Worm (Caenorhabditis elegans) whole organism, L3 larva: ENCODE results near the gene Y26E6A.2.

Experiments used
- ZK546.5 ChIP-seq: sonication (generic microtip); optimal IDR thresholded peaks from 2 replicates; lab custom pipeline; 2017; ENCODE audit warnings: missing biosample characterization, missing genetic modification characterization
- aly-2 ChIP-seq: fragments of 150-350 bp; optimal IDR thresholded peaks from 2 replicates; lab custom pipeline; 2014; ENCODE audit warnings: missing biosample characterization, missing genetic modification characterization
- ama-1 ChIP-seq: fragments of 150-350 bp; optimal IDR thresholded peaks from 2 replicates; lab custom pipeline; 2018
- ceh-9 ChIP-seq: sonication (generic microtip); optimal IDR thresholded peaks from 2 replicates; lab custom pipeline; 2018; ENCODE audit warnings: missing biosample characterization, missing genetic modification characterization
- daf-12 ChIP-seq: fragments of 150-350 bp; optimal IDR thresholded peaks from 2 replicates; lab custom pipeline; 2014; ENCODE audit warnings: missing biosample characterization, missing genetic modification reagents, missing genetic modification characterization
- egl-27 ChIP-seq: sonication (generic microtip); optimal IDR thresholded peaks from 4 replicates; lab custom pipeline; 2017; ENCODE audit warnings: missing biosample characterization, missing genetic modification reagents, missing genetic modification characterization
- egl-5 ChIP-seq: fragments of 150-350 bp; optimal IDR thresholded peaks from 2 replicates; lab custom pipeline; 2017; ENCODE audit warnings: missing biosample characterization, missing genetic modification reagents, missing genetic modification characterization, inconsistent platforms
- elt-1 ChIP-seq: fragments of 150-350 bp; optimal IDR thresholded peaks from 2 replicates; lab custom pipeline; 2014; ENCODE audit warnings: missing biosample characterization, missing genetic modification characterization
- elt-2 ChIP-seq: sonication (generic microtip); optimal IDR thresholded peaks from 2 replicates; lab custom pipeline; 2016; ENCODE audit warnings: missing genetic modification reagents, mild to moderate bottlenecking, missing genetic modification characterization, missing compliant biosample characterization
- elt-3 ChIP-seq, 3 experiments: fragments of 150-350 bp in 1 of 3; sonication (generic microtip) in 2 of 3; optimal IDR thresholded peaks; 2 replicates in 2 of 3; 4 replicates in 1 of 3; lab custom pipeline; 2014 to 2017; ENCODE audit warnings: missing biosample characterization in 3 of 3, missing genetic modification characterization in 3 of 3
- eor-1 ChIP-seq, 2 experiments: fragments of 150-350 bp; optimal IDR thresholded peaks; 2 replicates each; lab custom pipeline; 2014 to 2018; ENCODE audit warnings: missing biosample characterization in 2 of 2, missing genetic modification characterization in 2 of 2
- fkh-10 ChIP-seq: sonication (generic microtip); optimal IDR thresholded peaks from 2 replicates; lab custom pipeline; 2017; ENCODE audit warnings: missing biosample characterization, missing genetic modification reagents, missing genetic modification characterization
- fkh-2 ChIP-seq: fragments of 150-350 bp; optimal IDR thresholded peaks from 2 replicates; lab custom pipeline; 2014; ENCODE audit warnings: missing biosample characterization, missing genetic modification reagents, missing genetic modification characterization
- fos-1 ChIP-seq: fragments of 150-350 bp; optimal IDR thresholded peaks from 2 replicates; lab custom pipeline; 2014; ENCODE audit warnings: missing biosample characterization, missing genetic modification characterization
- hmg-11 ChIP-seq: sonication (generic microtip); optimal IDR thresholded peaks from 2 replicates; lab custom pipeline; 2016; ENCODE audit warnings: missing genetic modification characterization, missing compliant biosample characterization
- jun-1 ChIP-seq: fragments of 150-350 bp; optimal IDR thresholded peaks from 2 replicates; lab custom pipeline; 2014; ENCODE audit warnings: missing biosample characterization, missing genetic modification reagents, missing genetic modification characterization
- lin-15B ChIP-seq: fragments of 150-350 bp; optimal IDR thresholded peaks from 2 replicates; lab custom pipeline; 2014; ENCODE audit warnings: missing biosample characterization, missing genetic modification characterization
- lsy-12 ChIP-seq: sonication (generic microtip); optimal IDR thresholded peaks from 2 replicates; lab custom pipeline; 2016; ENCODE audit warnings: mild to moderate bottlenecking, missing genetic modification characterization, missing compliant biosample characterization
- mdl-1 ChIP-seq: fragments of 150-350 bp; optimal IDR thresholded peaks from 2 replicates; lab custom pipeline; 2014; ENCODE audit warnings: missing biosample characterization, missing genetic modification characterization
- mml-1 ChIP-seq: fragments of 150-350 bp; sonication (generic microtip); optimal IDR thresholded peaks from 3 replicates; lab custom pipeline; 2014; ENCODE audit warnings: missing biosample characterization, missing genetic modification characterization
- nfya-1 ChIP-seq: sonication (generic microtip); optimal IDR thresholded peaks from 2 replicates; lab custom pipeline; 2017; ENCODE audit warnings: missing genetic modification characterization, mild to moderate bottlenecking, missing compliant biosample characterization, antibody characterized with exemption, moderate library complexity; ENCODE audit not compliant: insufficient read depth
- nhr-11 ChIP-seq: fragments of 150-350 bp; optimal IDR thresholded peaks from 2 replicates; lab custom pipeline; 2014; ENCODE audit warnings: missing biosample characterization, missing genetic modification characterization
- nhr-12 ChIP-seq: fragments of 150-350 bp; optimal IDR thresholded peaks from 2 replicates; lab custom pipeline; 2014; ENCODE audit warnings: missing biosample characterization, missing genetic modification characterization
- nhr-23 ChIP-seq: fragments of 150-350 bp; optimal IDR thresholded peaks from 2 replicates; lab custom pipeline; 2014; ENCODE audit warnings: missing biosample characterization, missing genetic modification reagents, missing genetic modification characterization
- nhr-237 ChIP-seq: fragments of 150-350 bp; optimal IDR thresholded peaks from 2 replicates; lab custom pipeline; 2014; ENCODE audit warnings: missing biosample characterization, missing genetic modification characterization
- nhr-25 ChIP-seq: sonication (generic microtip); optimal IDR thresholded peaks from 2 replicates; lab custom pipeline; 2017; ENCODE audit warnings: missing biosample characterization, missing genetic modification characterization
- nhr-43 ChIP-seq: sonication (generic microtip); optimal IDR thresholded peaks from 2 replicates; lab custom pipeline; 2016; ENCODE audit warnings: mild to moderate bottlenecking, missing genetic modification characterization, missing compliant biosample characterization; ENCODE audit not compliant: poor library complexity, severe bottlenecking
- nhr-67 ChIP-seq: fragments of 150-350 bp; optimal IDR thresholded peaks from 2 replicates; lab custom pipeline; 2014; ENCODE audit warnings: missing biosample characterization, missing genetic modification characterization
- nhr-76 ChIP-seq: fragments of 150-350 bp; sonication (generic microtip); optimal IDR thresholded peaks from 5 replicates; lab custom pipeline; 2014; ENCODE audit warnings: missing biosample characterization, missing genetic modification characterization
- nhr-77 ChIP-seq: fragments of 150-350 bp; optimal IDR thresholded peaks from 2 replicates; lab custom pipeline; 2014; ENCODE audit warnings: missing biosample characterization, missing genetic modification characterization
- pha-4 ChIP-seq: fragments of 150-350 bp; optimal IDR thresholded peaks from 2 replicates; lab custom pipeline; 2014; ENCODE audit warnings: missing biosample characterization, missing genetic modification reagents, missing genetic modification characterization
- sea-2 ChIP-seq: fragments of 150-350 bp; sonication (generic microtip); optimal IDR thresholded peaks from 4 replicates; lab custom pipeline; 2014; ENCODE audit warnings: missing biosample characterization, missing genetic modification reagents, missing genetic modification characterization
- skn-1 ChIP-seq: fragments of 150-350 bp; optimal IDR thresholded peaks from 2 replicates; lab custom pipeline; 2014; ENCODE audit warnings: missing biosample characterization, missing genetic modification characterization
- snpc-4 ChIP-seq: fragments of 150-350 bp; optimal IDR thresholded peaks from 2 replicates; lab custom pipeline; 2014; ENCODE audit warnings: missing biosample characterization, missing genetic modification characterization
- tbx-2 ChIP-seq: sonication (generic microtip); optimal IDR thresholded peaks from 2 replicates; lab custom pipeline; 2016; ENCODE audit warnings: mild to moderate bottlenecking, missing genetic modification characterization, missing compliant biosample characterization
- unc-39 ChIP-seq: sonication (generic microtip); optimal IDR thresholded peaks from 4 replicates; lab custom pipeline; 2017; ENCODE audit warnings: missing biosample characterization, missing genetic modification characterization
- unc-62 ChIP-seq: fragments of 150-350 bp; sonication (generic microtip); optimal IDR thresholded peaks from 4 replicates; lab custom pipeline; 2014; ENCODE audit warnings: missing biosample characterization, missing genetic modification reagents, missing genetic modification characterization
- zag-1 ChIP-seq: fragments of 150-350 bp; optimal IDR thresholded peaks from 2 replicates; lab custom pipeline; 2014; ENCODE audit warnings: missing biosample characterization, missing genetic modification characterization
- ztf-11 ChIP-seq: fragments of 150-350 bp; optimal IDR thresholded peaks from 2 replicates; lab custom pipeline; 2014; ENCODE audit warnings: missing biosample characterization, missing genetic modification characterization
- ztf-4 ChIP-seq: fragments of 150-350 bp; optimal IDR thresholded peaks from 2 replicates; lab custom pipeline; 2014; ENCODE audit warnings: missing biosample characterization, missing genetic modification characterization

The Y26E6A.2 gene

ce11 chrX:13928532-13928931 is 14.3 kb upstream of the Y26E6A.2 start:
- TF ChIP-seq unc-62 (no peak), fkh-10 (no peak), skn-1 (tag; lab: Kevin White, UChicago) (peak; percentile 97)

ce11 chrX:13926029-13926428 is 11.8 kb upstream of the Y26E6A.2 start, which contains the start of gene meg-2:
Gene meg-2, minus strand, starts transcription at chrX:13926129.
- no peak for TF ChIP-seq eor-1 (tag; optimal IDR thresholded peaks at IDR 0.05; lab: Kevin White, UChicago)
- no peak for TF ChIP-seq unc-39 (tag; lab: Kevin White, UChicago)
- TF ChIP-seq egl-27: no peak
- TF ChIP-seq nhr-12 (tag; lab: Kevin White, UChicago): no peak
- TF ChIP-seq tbx-2 (tag; lab: Kevin White, UChicago): no peak
- no peak for TF ChIP-seq nfya-1
- no peak for TF ChIP-seq zag-1 (tag; lab: Kevin White, UChicago)
- TF ChIP-seq ZK546.5 (tag; lab: Kevin White, UChicago): no peak
- no peak for TF ChIP-seq unc-62
- no peak for TF ChIP-seq fkh-2
- TF ChIP-seq daf-12 (tag; lab: Kevin White, UChicago): no peak
- TF ChIP-seq ama-1 (lab: Kevin White, UChicago): no peak
- no peak for TF ChIP-seq skn-1 (tag; lab: Kevin White, UChicago)
- no peak for TF ChIP-seq nhr-76 (tag; lab: Kevin White, UChicago)
- no peak for TF ChIP-seq sea-2 (GFP tag; lab: Kevin White, UChicago)
- TF ChIP-seq, all 47 proteins: peak for 0

- peak in 2 of 3 experiments; percentile 81 to 82 for TF ChIP-seq elt-3 (tag; optimal IDR thresholded peaks at IDR 0.05; lab: Kevin White, UChicago)
- peak; percentile 63 for TF ChIP-seq nfya-1
- no peak for TF ChIP-seq egl-5 (tag; lab: Kevin White, UChicago)
- no peak for TF ChIP-seq mdl-1
- TF ChIP-seq snpc-4 (tag; lab: Kevin White, UChicago): no peak
- TF ChIP-seq daf-12 (tag; lab: Kevin White, UChicago): no peak
- TF ChIP-seq nhr-23 (tag; lab: Kevin White, UChicago): peak; percentile 86
- TF ChIP-seq lsy-12 (tag; lab: Kevin White, UChicago): no peak
- no peak for TF ChIP-seq ztf-4
- peak; percentile 98 for TF ChIP-seq nhr-25 (tag; lab: Kevin White, UChicago)
- TF ChIP-seq nhr-11 (tag; lab: Kevin White, UChicago): no peak
- peak; percentile 32 for TF ChIP-seq hmg-11 (tag; lab: Kevin White, UChicago)
- no peak for TF ChIP-seq mml-1 (tag; lab: Kevin White, UChicago)
- no peak for TF ChIP-seq nhr-67 (tag; lab: Kevin White, UChicago)
- peak; percentile 55 for TF ChIP-seq nhr-43
Observed at ce11 chrX:13920374-13920986, 6.3 kb upstream of the Y26E6A.2 start.

- TF ChIP-seq nfya-1 (peak; percentile 20), lin-15B (tag; lab: Kevin White, UChicago) (peak; percentile 11), nhr-23 (tag; lab: Kevin White, UChicago) (peak; percentile 14), lsy-12 (tag; lab: Kevin White, UChicago) (no peak)
Observed at ce11 chrX:13918143-13918542, 4.0 kb upstream of the Y26E6A.2 start.

- no peak for TF ChIP-seq eor-1 (tag; optimal IDR thresholded peaks at IDR 0.05; lab: Kevin White, UChicago)
- no peak for TF ChIP-seq mdl-1
- TF ChIP-seq nhr-25 (tag; lab: Kevin White, UChicago): peak; percentile 72
- peak; percentile 32 for TF ChIP-seq snpc-4 (tag; lab: Kevin White, UChicago)
- no peak for TF ChIP-seq ZK546.5 (tag; lab: Kevin White, UChicago)
- peak; percentile 74 for TF ChIP-seq nfya-1
- TF ChIP-seq skn-1 (tag; lab: Kevin White, UChicago): no peak
- TF ChIP-seq nhr-43: no peak
- no peak for TF ChIP-seq egl-27
- peak; percentile 75 for TF ChIP-seq hmg-11 (tag; lab: Kevin White, UChicago)
- TF ChIP-seq nhr-12 (tag; lab: Kevin White, UChicago): no peak
- no peak for TF ChIP-seq nhr-67 (tag; lab: Kevin White, UChicago)
- TF ChIP-seq nhr-77 (tag; lab: Kevin White, UChicago): no peak
- TF ChIP-seq ztf-11 (tag; lab: Kevin White, UChicago): no peak
- peak; percentile 38 for TF ChIP-seq nhr-23 (tag; lab: Kevin White, UChicago)
- TF ChIP-seq ztf-4: no peak
- no peak for TF ChIP-seq ama-1 (lab: Kevin White, UChicago)
- TF ChIP-seq nhr-237 (tag; lab: Kevin White, UChicago): no peak
- TF ChIP-seq jun-1 (tag; lab: Kevin White, UChicago): peak; percentile 25
- TF ChIP-seq pha-4 (tag; lab: Kevin White, UChicago): peak; percentile 83
- TF ChIP-seq nhr-11 (tag; lab: Kevin White, UChicago): no peak
- no peak for TF ChIP-seq fkh-2
- TF ChIP-seq ceh-9: no peak
- TF ChIP-seq elt-1 (tag; lab: Kevin White, UChicago): no peak
- no peak for TF ChIP-seq lsy-12 (tag; lab: Kevin White, UChicago)
- TF ChIP-seq lin-15B (tag; lab: Kevin White, UChicago): no peak
- no peak for TF ChIP-seq aly-2 (tag; lab: Kevin White, UChicago)
- no peak for TF ChIP-seq unc-62
- no peak for TF ChIP-seq fos-1 (tag; lab: Kevin White, UChicago)
- peak; percentile 54 for TF ChIP-seq elt-2 (tag; lab: Kevin White, UChicago)
Observed at ce11 chrX:13917121-13917755, 3.0 kb upstream of the Y26E6A.2 start, which contains the start of gene ekl-5. Gene ekl-5, minus strand, starts transcription at chrX:13917171.
